Fruit fly (Drosophila melanogaster): ENCODE results near the gene CG10864.

CG10864 gene

dm6 chr3R:18393436-18393835 is 18.0 kb downstream of the CG10864 start (continued):
- TF ChIP-seq CG12219 (GFP tag; optimal IDR thresholded peaks at IDR 0.05) (no peak), cas (GFP tag; IDR thresholded peaks at IDR 0.05) (no peak), insv (GFP tag; optimal IDR thresholded peaks at IDR 0.05) (no peak), cg (GFP tag; optimal IDR thresholded peaks at IDR 0.05) (no peak), odd (GFP tag; optimal IDR thresholded peaks at IDR 0.05) (no peak), disco-r (GFP tag; optimal IDR thresholded peaks at IDR 0.05) (no peak), Dip2 (GFP tag; IDR thresholded peaks at IDR 0.05) (no peak), nom (GFP tag; optimal IDR thresholded peaks at IDR 0.05) (no peak), eve (GFP tag; optimal IDR thresholded peaks at IDR 0.05) (no peak), lola (GFP tag; optimal IDR thresholded peaks at IDR 0.05) (peak in 1 of 3 experiments; percentile 39), CG17361 (GFP tag; IDR thresholded peaks at IDR 0.05) (no peak; the same call in none of the 3 replicates), Sox100B (GFP tag; optimal IDR thresholded peaks at IDR 0.05) (no peak), Atf3 (GFP tag; optimal IDR thresholded peaks at IDR 0.05) (no peak), CG16779 (GFP tag; IDR thresholded peaks at IDR 0.05) (no peak), CG11456 (GFP tag; IDR thresholded peaks at IDR 0.05) (no peak), nmo (GFP tag; optimal IDR thresholded peaks at IDR 0.05) (peak; percentile 52), salm (tag; optimal IDR thresholded peaks at IDR 0.05) (no peak), Gsc (GFP tag; IDR thresholded peaks at IDR 0.05) (no peak), CG1603 (tag; optimal IDR thresholded peaks at IDR 0.05) (no peak), pb (GFP tag; optimal IDR thresholded peaks at IDR 0.05) (no peak), chinmo (GFP tag; IDR thresholded peaks at IDR 0.05; ENCODE audit: partially characterized antibody) (no peak), zfh2 (GFP tag; optimal IDR thresholded peaks at IDR 0.05) (no peak), CG31441 (GFP tag; IDR thresholded peaks at IDR 0.05) (no peak; the same call in 1 of the 2 replicates), CG6272 (GFP tag; IDR thresholded peaks at IDR 0.05) (no peak), CG15479 (GFP tag; optimal IDR thresholded peaks at IDR 0.05) (no peak), croc (GFP tag; conservative IDR thresholded peaks at IDR 0.05) (0 out of 3 replicates have a peak, but pooled peaks have one; percentile 24), CG3163 (GFP tag; optimal IDR thresholded peaks at IDR 0.05) (no peak), MESR4 (GFP tag; optimal IDR thresholded peaks at IDR 0.05) (no peak), CG13123 (GFP tag; optimal IDR thresholded peaks at IDR 0.05) (no peak), h (optimal IDR thresholded peaks at IDR 0.05) (no peak), Elba2 (GFP tag; optimal IDR thresholded peaks at IDR 0.05) (no peak), CG7839 (tag; optimal IDR thresholded peaks at IDR 0.05) (peak; percentile 71), CG9727 (GFP tag; optimal IDR thresholded peaks at IDR 0.05) (peak; percentile 54), CG8089 (GFP tag; optimal IDR thresholded peaks at IDR 0.05) (no peak), CG17829 (tag; optimal IDR thresholded peaks at IDR 0.05) (peak; percentile 7), CG5180 (GFP tag; optimal IDR thresholded peaks at IDR 0.05) (no peak), CG17359 (tag; optimal IDR thresholded peaks at IDR 0.05) (no peak), pita (GFP tag; optimal IDR thresholded peaks at IDR 0.05) (no peak), CG6854 (GFP tag; optimal IDR thresholded peaks at IDR 0.05) (no peak), Lhr (GFP tag; optimal IDR thresholded peaks at IDR 0.05) (no peak), CG3407 (GFP tag; optimal IDR thresholded peaks at IDR 0.05) (peak; percentile 9), CG17612 (GFP tag; IDR thresholded peaks at IDR 0.05) (no peak), Spps (tag; optimal IDR thresholded peaks at IDR 0.05) (no peak), MBD-R2 (GFP tag; IDR thresholded peaks at IDR 0.05) (no peak), sisA (GFP tag; IDR thresholded peaks at IDR 0.05) (no peak), dpn (GFP tag; optimal IDR thresholded peaks at IDR 0.05) (peak in 1 of 2 experiments; percentile 54), CG10321 (GFP tag; IDR thresholded peaks at IDR 0.05) (no peak), CG13624 (GFP tag; optimal IDR thresholded peaks at IDR 0.05) (no peak), CG14860 (GFP tag; IDR thresholded peaks at IDR 0.05; ENCODE audit: partially characterized antibody) (no peak), fd96Cb (tag; optimal IDR thresholded peaks at IDR 0.05) (no peak), pum (GFP tag; optimal IDR thresholded peaks at IDR 0.05) (no peak)

All from whole organism, embryonic.